Fruit fly (Drosophila melanogaster) whole organism, embryonic: ENCODE measurements around the gene RhoGAP19D.
A peak's percentile ranks its signal among the peaks of the same experiment; 100 is the strongest.

Experiments used
- Asciz ChIP-seq: fragments of 200-800 bp; sonication (Bioruptor generic); optimal IDR thresholded peaks from 2 replicates; lab custom pipeline; 2017; ENCODE audit warnings: missing biosample characterization, mild to moderate bottlenecking, missing genetic modification characterization, missing genetic modification reagents
- CG10267 ChIP-seq: fragments of 200-800 bp; sonication (Bioruptor generic); optimal IDR thresholded peaks from 2 replicates; lab custom pipeline; 2018; ENCODE audit warnings: missing biosample characterization, mild to moderate bottlenecking, missing genetic modification characterization, moderate library complexity
- CG10959 ChIP-seq: fragments of 200-800 bp; sonication (Bioruptor generic); IDR thresholded peaks from 2 replicates; pipeline ENCODE4 v1.3.6; 2022; ENCODE audit warnings: missing biosample characterization, missing genetic modification characterization
- CG11723 ChIP-seq: fragments of 200-800 bp; sonication (Bioruptor generic); optimal IDR thresholded peaks from 2 replicates; lab custom pipeline; 2017; ENCODE audit warnings: missing biosample characterization, mild to moderate bottlenecking, missing genetic modification characterization
- CG13775 ChIP-seq: fragments of 200-800 bp; sonication (Bioruptor generic); optimal IDR thresholded peaks from 3 replicates; lab custom pipeline; 2017; ENCODE audit warnings: missing biosample characterization, mild to moderate bottlenecking, missing genetic modification characterization
- CG1647 ChIP-seq: fragments of 200-800 bp; sonication (Bioruptor generic); optimal IDR thresholded peaks from 3 replicates; lab custom pipeline; 2016; ENCODE audit warnings: missing biosample characterization, missing genetic modification characterization
- CG16863 ChIP-seq: fragments of 200-800 bp; sonication (Bioruptor generic); optimal IDR thresholded peaks from 3 replicates; lab custom pipeline; 2016; ENCODE audit warnings: missing biosample characterization, missing genetic modification characterization
- CG18262 ChIP-seq: fragments of 200-800 bp; optimal IDR thresholded peaks from 3 replicates; lab custom pipeline; 2019; ENCODE audit warnings: missing biosample characterization, mild to moderate bottlenecking, missing genetic modification characterization, moderate library complexity
- CG3726 ChIP-seq: fragments of 200-800 bp; sonication (Bioruptor generic); IDR thresholded peaks from 3 replicates; pipeline ENCODE4, ENCODE4 v1.3.6; 2022; ENCODE audit warnings: missing biosample characterization, missing genetic modification characterization
- CG3847 ChIP-seq: fragments of 200-800 bp; sonication (Bioruptor generic); IDR thresholded peaks from 2 replicates; pipeline ENCODE4 v1.3.6; 2022; ENCODE audit warnings: missing biosample characterization, missing genetic modification characterization
- CG4282 ChIP-seq: fragments of 200-800 bp; sonication (Bioruptor generic); optimal IDR thresholded peaks from 2 replicates; lab custom pipeline; 2016; ENCODE audit warnings: missing biosample characterization, missing genetic modification characterization
- CG6272 ChIP-seq: fragments of 200-800 bp; sonication (Bioruptor generic); IDR thresholded peaks from 2 replicates; pipeline ENCODE4 v1.3.6; 2022; ENCODE audit warnings: missing biosample characterization, missing genetic modification characterization
- CG6813 ChIP-seq: fragments of 200-800 bp; sonication (Bioruptor generic); optimal IDR thresholded peaks from 2 replicates; lab custom pipeline; 2017; ENCODE audit warnings: missing biosample characterization, missing genetic modification characterization, mild to moderate bottlenecking, moderate library complexity, missing genetic modification reagents
- CG7839 ChIP-seq: fragments of 200-800 bp; sonication (Bioruptor generic); optimal IDR thresholded peaks from 3 replicates; lab custom pipeline; 2018; ENCODE audit warnings: missing biosample characterization, mild to moderate bottlenecking, missing genetic modification characterization, moderate library complexity
- CG7987 ChIP-seq: fragments of 200-800 bp; sonication (Bioruptor generic); optimal IDR thresholded peaks from 2 replicates; lab custom pipeline; 2018; ENCODE audit warnings: missing biosample characterization, mild to moderate bottlenecking, missing genetic modification characterization, moderate library complexity
- CG8290 ChIP-seq, 3 experiments: fragments of 200-800 bp; sonication (Bioruptor generic); optimal IDR thresholded peaks; 2 replicates each; lab custom pipeline; 2016 to 2019; ENCODE audit warnings: missing biosample characterization in 3 of 3, missing genetic modification characterization in 3 of 3, mild to moderate bottlenecking in 2 of 3, moderate library complexity in 1 of 3
- CG8944 ChIP-seq: fragments of 200-800 bp; sonication (Bioruptor generic); optimal IDR thresholded peaks from 3 replicates; lab custom pipeline; 2016; ENCODE audit warnings: missing biosample characterization, missing genetic modification characterization
- ERR ChIP-seq: fragments of 200-800 bp; sonication (Bioruptor generic); optimal IDR thresholded peaks from 2 replicates; lab custom pipeline; 2016; ENCODE audit warnings: missing biosample characterization, missing genetic modification characterization
- Eip74EF ChIP-seq, 2 experiments: fragments of 200-800 bp in 1 of 2; fragments of >200 bp in 1 of 2; sonication (Bioruptor generic) in 1 of 2; optimal IDR thresholded peaks; 2 replicates each; lab custom pipeline; 2017 to 2019; ENCODE audit warnings: missing biosample characterization in 2 of 2, missing genetic modification characterization in 2 of 2, mild to moderate bottlenecking in 1 of 2, moderate library complexity in 1 of 2
- Fer1 ChIP-seq: fragments of 200-800 bp; sonication (Bioruptor generic); optimal IDR thresholded peaks from 2 replicates; lab custom pipeline; 2017; ENCODE audit warnings: missing biosample characterization, mild to moderate bottlenecking, missing genetic modification characterization
- Fer2 ChIP-seq: fragments of 200-800 bp; sonication (Bioruptor generic); optimal IDR thresholded peaks from 2 replicates; lab custom pipeline; 2018; ENCODE audit warnings: missing biosample characterization, mild to moderate bottlenecking, missing genetic modification characterization, moderate library complexity
- Gug ChIP-seq: fragments of 200-800 bp; sonication (Bioruptor generic); IDR thresholded peaks from 4 replicates; pipeline ENCODE4 v1.3.6; 2022; ENCODE audit warnings: missing biosample characterization, missing genetic modification characterization
- Jarid2 ChIP-seq: fragments of 200-800 bp; sonication (Bioruptor generic); optimal IDR thresholded peaks from 3 replicates; lab custom pipeline; 2017; ENCODE audit warnings: mild to moderate bottlenecking, missing biosample characterization, missing genetic modification reagents, missing genetic modification characterization
- Meics ChIP-seq: fragments of 200-800 bp; sonication (Bioruptor generic); optimal IDR thresholded peaks from 2 replicates; lab custom pipeline; 2017; ENCODE audit warnings: missing biosample characterization, mild to moderate bottlenecking, missing genetic modification characterization
- Mrtf ChIP-seq: fragments of 200-800 bp; sonication (Bioruptor generic); IDR thresholded peaks from 3 replicates; pipeline ENCODE4 v1.3.6; 2022; ENCODE audit warnings: missing biosample characterization, missing genetic modification characterization
- Oli ChIP-seq: fragments of 200-800 bp; sonication (Bioruptor generic); optimal IDR thresholded peaks from 2 replicates; lab custom pipeline; 2018; ENCODE audit warnings: missing biosample characterization, mild to moderate bottlenecking, missing genetic modification characterization, moderate library complexity
- Opbp ChIP-seq: fragments of 200-800 bp; sonication (Bioruptor generic); IDR thresholded peaks from 3 replicates; pipeline ENCODE4 v1.3.6; 2022; ENCODE audit warnings: missing biosample characterization, missing genetic modification characterization; ENCODE audit not compliant: partially characterized antibody
- Scr ChIP-seq: fragments of 200-800 bp; sonication (Bioruptor generic); IDR thresholded peaks from 2 replicates; pipeline ENCODE4 v1.3.6; 2022; ENCODE audit warnings: missing biosample characterization, missing genetic modification characterization; ENCODE audit not compliant: partially characterized antibody
- Sin3A ChIP-seq: fragments of >200 bp; optimal IDR thresholded peaks from 2 replicates; lab custom pipeline; 2018
- Usf ChIP-seq: fragments of 200-800 bp; sonication (Bioruptor generic); optimal IDR thresholded peaks from 2 replicates; lab custom pipeline; 2017; ENCODE audit warnings: missing genotype, missing biosample characterization, missing genetic modification characterization
- bowl ChIP-seq: fragments of 200-800 bp; sonication (Bioruptor generic); IDR thresholded peaks from 2 replicates; pipeline ENCODE4 v1.3.6; 2022; ENCODE audit warnings: missing biosample characterization, missing genetic modification characterization
- cg ChIP-seq: fragments of 200-800 bp; sonication (Bioruptor generic); optimal IDR thresholded peaks from 3 replicates; lab custom pipeline; 2019; ENCODE audit warnings: missing biosample characterization, mild to moderate bottlenecking, missing genetic modification characterization, moderate library complexity
- danr ChIP-seq: fragments of 200-800 bp; sonication (Bioruptor generic); IDR thresholded peaks from 2 replicates; pipeline ENCODE4 v1.3.6; 2022; ENCODE audit warnings: missing biosample characterization, missing genetic modification characterization
- h ChIP-seq: fragments of >200 bp; optimal IDR thresholded peaks from 2 replicates; lab custom pipeline; 2017
- ham ChIP-seq: fragments of 200-800 bp; sonication (Bioruptor generic); IDR thresholded peaks from 2 replicates; pipeline ENCODE4 v1.3.6; 2022; ENCODE audit warnings: missing biosample characterization, missing genetic modification characterization
- ind ChIP-seq: fragments of 200-800 bp; sonication (Bioruptor generic); optimal IDR thresholded peaks from 3 replicates; lab custom pipeline; 2016; ENCODE audit warnings: missing biosample characterization, missing genetic modification characterization
- mirr ChIP-seq: fragments of 200-800 bp; sonication (Bioruptor generic); optimal IDR thresholded peaks from 3 replicates; lab custom pipeline; 2018; ENCODE audit warnings: missing biosample characterization, mild to moderate bottlenecking, missing genetic modification characterization
- nau ChIP-seq: fragments of 200-800 bp; sonication (Bioruptor generic); optimal IDR thresholded peaks from 3 replicates; lab custom pipeline; 2017; ENCODE audit warnings: missing biosample characterization, mild to moderate bottlenecking, missing genetic modification characterization, missing genetic modification reagents
- nom ChIP-seq: fragments of 200-800 bp; sonication (Bioruptor generic); optimal IDR thresholded peaks from 2 replicates; lab custom pipeline; 2017; ENCODE audit warnings: missing biosample characterization, missing genetic modification characterization, mild to moderate bottlenecking, moderate library complexity, missing genetic modification reagents
- salm ChIP-seq: fragments of 200-800 bp; sonication (Bioruptor generic); optimal IDR thresholded peaks from 2 replicates; lab custom pipeline; 2018; ENCODE audit warnings: missing biosample characterization, mild to moderate bottlenecking, missing genetic modification characterization
- sisA ChIP-seq: fragments of 200-800 bp; sonication (Bioruptor generic); IDR thresholded peaks from 2 replicates; pipeline ENCODE4 v1.3.6; 2022; ENCODE audit warnings: missing biosample characterization, missing genetic modification characterization
- slbo ChIP-seq: fragments of 200-800 bp; sonication (Bioruptor generic); IDR thresholded peaks from 2 replicates; pipeline ENCODE4 v1.3.6; 2022; ENCODE audit warnings: missing biosample characterization, missing genetic modification characterization
- sr ChIP-seq: fragments of 200-800 bp; sonication (Bioruptor generic); IDR thresholded peaks from 3 replicates; pipeline ENCODE4 v1.3.6; 2022; ENCODE audit warnings: missing biosample characterization, missing genetic modification characterization
- tio ChIP-seq: fragments of 200-800 bp; sonication (Bioruptor generic); optimal IDR thresholded peaks from 2 replicates; lab custom pipeline; 2017; ENCODE audit warnings: missing biosample characterization, missing genetic modification characterization, inconsistent platforms
- tna ChIP-seq: fragments of 200-800 bp; sonication (Bioruptor generic); IDR thresholded peaks from 2 replicates; pipeline ENCODE4 v1.3.6; 2022; ENCODE audit warnings: missing biosample characterization, missing genetic modification characterization; ENCODE audit not compliant: partially characterized antibody
- toy ChIP-seq: fragments of 200-800 bp; sonication (Bioruptor generic); IDR thresholded peaks from 2 replicates; pipeline ENCODE4 v1.3.6; 2022; ENCODE audit warnings: missing biosample characterization, missing genetic modification characterization
- usp ChIP-seq: fragments of >200 bp; optimal IDR thresholded peaks from 2 replicates; lab custom pipeline; 2017; ENCODE audit warnings: missing biosample characterization, missing genetic modification characterization
- vvl ChIP-seq: fragments of 200-800 bp; sonication (Bioruptor generic); IDR thresholded peaks from 2 replicates; pipeline ENCODE4 v1.3.6; 2022; ENCODE audit warnings: missing biosample characterization, missing genetic modification characterization
- wek ChIP-seq: fragments of 200-800 bp; sonication (Bioruptor generic); optimal IDR thresholded peaks from 3 replicates; lab custom pipeline; 2018; ENCODE audit warnings: missing biosample characterization, mild to moderate bottlenecking, missing genetic modification characterization, moderate library complexity
- zfh2 ChIP-seq: fragments of 200-800 bp; sonication (Bioruptor generic); optimal IDR thresholded peaks from 2 replicates; lab custom pipeline; 2016; ENCODE audit warnings: missing biosample characterization, missing genetic modification characterization

Gene RhoGAP19D

DNA sequence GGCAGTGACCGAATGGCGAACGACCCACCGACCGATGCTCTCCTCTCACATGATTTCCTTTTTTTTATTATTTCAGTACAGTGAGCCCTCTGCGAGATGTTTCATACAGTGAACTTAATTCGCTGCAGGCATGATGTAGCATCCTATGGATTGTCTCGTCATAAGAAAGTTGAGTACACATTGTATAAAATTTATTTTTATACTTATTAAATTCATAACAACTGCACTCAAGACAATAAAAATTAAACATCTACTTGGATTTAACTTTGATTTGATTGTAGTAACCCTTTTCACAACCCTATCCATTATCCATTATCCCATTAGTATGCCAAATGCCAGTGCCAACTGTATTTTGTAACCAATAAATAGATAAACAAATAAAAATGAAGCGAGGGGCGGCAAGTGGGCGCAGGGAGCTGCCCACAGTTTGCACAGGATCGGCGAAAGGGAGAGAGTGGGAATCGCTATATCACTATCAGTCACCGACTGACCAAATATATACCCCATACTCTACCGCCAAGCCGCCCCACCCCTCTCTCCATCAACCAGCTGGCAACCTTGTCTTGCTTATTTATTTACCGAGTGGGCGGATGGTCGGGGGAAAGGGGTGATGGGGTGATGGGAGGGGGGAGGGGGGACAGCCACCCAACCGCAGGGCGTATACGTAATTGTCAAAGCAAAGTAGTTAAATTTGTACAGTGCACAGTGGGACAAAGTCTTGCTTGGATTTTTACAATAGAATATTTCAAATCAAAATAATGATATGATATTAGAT, 27.5 kb downstream of the RhoGAP19D start (continued):
- no peak for TF ChIP-seq CG6813 (GFP tag; lab: Kevin White, UChicago)
- peak; percentile 19 for TF ChIP-seq nom
- TF ChIP-seq Oli (tag; lab: Kevin White, UChicago) = no peak
- no peak for TF ChIP-seq CG3847 (GFP tag; lab: Robert Waterston, UW)
- TF ChIP-seq Fer2 = no peak
- 0 out of 2 replicates have a peak, but pooled peaks have one; percentile 17 for TF ChIP-seq sisA (GFP tag; lab: Robert Waterston, UW)
- no peak for TF ChIP-seq Usf (GFP tag; lab: Kevin White, UChicago)
- TF ChIP-seq cg = no peak
- no peak for TF ChIP-seq sr (GFP tag; lab: Robert Waterston, UW)
- TF ChIP-seq Jarid2 (GFP tag; lab: Kevin White, UChicago) = no peak
- TF ChIP-seq CG6272 (GFP tag; lab: Robert Waterston, UW) = no peak
- TF ChIP-seq Asciz (GFP tag; lab: Kevin White, UChicago) = no peak
- no peak for TF ChIP-seq Sin3A
- TF ChIP-seq slbo = 0 out of 2 replicates have a peak, but pooled peaks have one; percentile 6
- TF ChIP-seq wek (GFP tag; lab: Kevin White, UChicago) = no peak
- no peak for TF ChIP-seq vvl (GFP tag; lab: Robert Waterston, UW)
- no peak for TF ChIP-seq CG16863
- no peak for TF ChIP-seq toy (GFP tag; lab: Robert Waterston, UW)
- TF ChIP-seq zfh2 = no peak
- no peak for TF ChIP-seq CG10959
- no peak for TF ChIP-seq CG11723 (GFP tag; lab: Kevin White, UChicago)
- TF ChIP-seq CG18262 (tag; lab: Kevin White, UChicago) = no peak
- no peak for TF ChIP-seq ERR (GFP tag; lab: Kevin White, UChicago)
- TF ChIP-seq usp (GFP tag; lab: Kevin White, UChicago) = no peak
- peak; percentile 3 for TF ChIP-seq Meics
- TF ChIP-seq Mrtf (GFP tag; lab: Robert Waterston, UW) = no peak
- TF ChIP-seq CG8944 (GFP tag; lab: Kevin White, UChicago) = no peak
- TF ChIP-seq Opbp (GFP tag; lab: Robert Waterston, UW) = no peak
- TF ChIP-seq ham (GFP tag; lab: Robert Waterston, UW) = no peak
- 0 out of 4 replicates have a peak, but pooled peaks have one; percentile 15 for TF ChIP-seq Gug (GFP tag; lab: Robert Waterston, UW)
- TF ChIP-seq CG13775 (GFP tag; lab: Kevin White, UChicago) = no peak
- TF ChIP-seq CG7839 (tag; lab: Kevin White, UChicago) = peak; percentile 11
- TF ChIP-seq CG8290 (GFP tag; optimal IDR thresholded peaks at IDR 0.05; lab: Kevin White, UChicago) = no peak
- TF ChIP-seq CG8290 (tag; optimal IDR thresholded peaks at IDR 0.05; lab: Kevin White, UChicago) = peak in 1 of 2 experiments; percentile 9
- TF ChIP-seq h (lab: Kevin White, UChicago) = no peak
- TF ChIP-seq Fer1 (GFP tag; lab: Kevin White, UChicago) = no peak
- TF ChIP-seq bowl (GFP tag; lab: Robert Waterston, UW) = no peak
- no peak for TF ChIP-seq CG3726
- TF ChIP-seq CG10267 (tag; lab: Kevin White, UChicago) = no peak
- TF ChIP-seq ind = no peak
- no peak for TF ChIP-seq tio (GFP tag; lab: Kevin White, UChicago)
- TF ChIP-seq nau (GFP tag; lab: Kevin White, UChicago) = no peak
- TF ChIP-seq Eip74EF (GFP tag; optimal IDR thresholded peaks at IDR 0.05; lab: Kevin White, UChicago) = no peak
- TF ChIP-seq mirr (GFP tag; lab: Kevin White, UChicago) = peak; percentile 23
- TF ChIP-seq CG7987 (GFP tag; lab: Kevin White, UChicago) = no peak
- no peak for TF ChIP-seq CG1647 (GFP tag; lab: Kevin White, UChicago)
- no peak for TF ChIP-seq Scr (GFP tag; lab: Robert Waterston, UW)
- TF ChIP-seq salm (tag; lab: Kevin White, UChicago) = no peak
- TF ChIP-seq danr (GFP tag; lab: Robert Waterston, UW) = no peak
- TF ChIP-seq CG4282 (GFP tag; lab: Kevin White, UChicago) = no peak
- TF ChIP-seq tna = no peak
